Fruit fly (Drosophila melanogaster) whole organism, embryonic: ENCODE results near the gene CG14342.

Source experiments
- Adf1 ChIP-seq: fragments of 200-800 bp; sonication (Bioruptor generic); IDR thresholded peaks from 2 replicates; pipeline ENCODE4 v1.3.6; 2022; ENCODE audit warnings: missing biosample characterization, missing genetic modification characterization
- Asciz ChIP-seq: fragments of 200-800 bp; sonication (Bioruptor generic); optimal IDR thresholded peaks from 2 replicates; lab custom pipeline; 2017; ENCODE audit warnings: missing biosample characterization, mild to moderate bottlenecking, missing genetic modification characterization, missing genetic modification reagents
- B-H2 ChIP-seq: fragments of 200-800 bp; sonication (Bioruptor generic); optimal IDR thresholded peaks from 2 replicates; lab custom pipeline; 2018; ENCODE audit warnings: missing biosample characterization, mild to moderate bottlenecking, missing genetic modification characterization
- Bgb ChIP-seq: fragments of 200-800 bp; sonication (Bioruptor generic); IDR thresholded peaks from 2 replicates; pipeline ENCODE4 v1.3.6; 2022; ENCODE audit warnings: missing biosample characterization, missing genetic modification characterization; ENCODE audit not compliant: partially characterized antibody
- CG10321 ChIP-seq: fragments of 200-800 bp; sonication (Bioruptor generic); IDR thresholded peaks from 2 replicates; pipeline ENCODE4 v1.3.6; 2022; ENCODE audit warnings: missing biosample characterization, missing genetic modification characterization
- CG11085 ChIP-seq: fragments of 200-800 bp; sonication (Bioruptor generic); IDR thresholded peaks from 2 replicates; pipeline ENCODE4 v1.3.6; 2022; ENCODE audit warnings: missing biosample characterization, missing genetic modification characterization
- CG11695 ChIP-seq: fragments of 200-800 bp; sonication (Bioruptor generic); IDR thresholded peaks from 3 replicates; pipeline ENCODE4 v1.3.6; 2022; ENCODE audit warnings: missing biosample characterization, missing genetic modification characterization
- CG12219 ChIP-seq: fragments of 200-800 bp; sonication (Bioruptor generic); optimal IDR thresholded peaks from 3 replicates; lab custom pipeline; 2018; ENCODE audit warnings: missing biosample characterization, mild to moderate bottlenecking, missing genetic modification characterization
- CG12659 ChIP-seq: fragments of 200-800 bp; sonication (Bioruptor generic); optimal IDR thresholded peaks from 3 replicates; lab custom pipeline; 2017; ENCODE audit warnings: mild to moderate bottlenecking, missing biosample characterization, missing genetic modification reagents, missing genetic modification characterization
- CG12769 ChIP-seq: fragments of 200-800 bp; sonication (Bioruptor generic); optimal IDR thresholded peaks from 2 replicates; lab custom pipeline; 2019; ENCODE audit warnings: missing biosample characterization, mild to moderate bottlenecking, missing genetic modification characterization, moderate library complexity
- CG15696 ChIP-seq: fragments of 200-800 bp; sonication (Bioruptor generic); optimal IDR thresholded peaks from 2 replicates; lab custom pipeline; 2019; ENCODE audit warnings: missing biosample characterization, mild to moderate bottlenecking, missing genetic modification characterization, moderate library complexity
- CG1603 ChIP-seq: fragments of 200-800 bp; sonication (Bioruptor generic); optimal IDR thresholded peaks from 2 replicates; lab custom pipeline; 2019; ENCODE audit warnings: missing biosample characterization, mild to moderate bottlenecking, missing genetic modification characterization, moderate library complexity
- CG16863 ChIP-seq: fragments of 200-800 bp; sonication (Bioruptor generic); optimal IDR thresholded peaks from 3 replicates; lab custom pipeline; 2016; ENCODE audit warnings: missing biosample characterization, missing genetic modification characterization
- CG17361 ChIP-seq: fragments of 200-800 bp; sonication (Bioruptor generic); IDR thresholded peaks from 3 replicates; pipeline ENCODE4 v1.3.6; 2022; ENCODE audit warnings: missing biosample characterization, missing genetic modification characterization
- CG18619 ChIP-seq: fragments of 200-800 bp; sonication (Bioruptor generic); optimal IDR thresholded peaks from 3 replicates; lab custom pipeline; 2017; ENCODE audit warnings: missing biosample characterization, mild to moderate bottlenecking, missing genetic modification characterization
- CG31365 ChIP-seq: fragments of 200-800 bp; sonication (Bioruptor generic); optimal IDR thresholded peaks from 2 replicates; lab custom pipeline; 2018; ENCODE audit warnings: missing biosample characterization, mild to moderate bottlenecking, missing genetic modification characterization
- CG3726 ChIP-seq: fragments of 200-800 bp; sonication (Bioruptor generic); IDR thresholded peaks from 3 replicates; pipeline ENCODE4, ENCODE4 v1.3.6; 2022; ENCODE audit warnings: missing biosample characterization, missing genetic modification characterization
- CG4854 ChIP-seq: fragments of 200-800 bp; sonication (Bioruptor generic); optimal IDR thresholded peaks from 2 replicates; lab custom pipeline; 2016; ENCODE audit warnings: missing biosample characterization, missing genetic modification characterization, inconsistent platforms
- CG6791 ChIP-seq: fragments of 200-800 bp; sonication (Bioruptor generic); IDR thresholded peaks from 3 replicates; pipeline ENCODE4 v1.3.6; 2022; ENCODE audit warnings: missing biosample characterization, missing genetic modification characterization; ENCODE audit not compliant: partially characterized antibody
- CG7271 ChIP-seq: fragments of 200-800 bp; sonication (Bioruptor generic); optimal IDR thresholded peaks from 2 replicates; lab custom pipeline; 2018; ENCODE audit warnings: missing biosample characterization, mild to moderate bottlenecking, missing genetic modification characterization, moderate library complexity
- CG7556 ChIP-seq: fragments of 200-800 bp; sonication (Bioruptor generic); optimal IDR thresholded peaks from 2 replicates; lab custom pipeline; 2017; ENCODE audit warnings: missing biosample characterization, mild to moderate bottlenecking, missing genetic modification characterization
- CG7745 ChIP-seq: fragments of 200-800 bp; sonication (Bioruptor generic); optimal IDR thresholded peaks from 2 replicates; lab custom pipeline; 2018; ENCODE audit warnings: missing biosample characterization, mild to moderate bottlenecking, missing genetic modification characterization, moderate library complexity
- Doc2 ChIP-seq: fragments of 200-800 bp; sonication (Bioruptor generic); IDR thresholded peaks from 2 replicates; pipeline ENCODE4 v1.3.6; 2022; ENCODE audit warnings: missing biosample characterization, missing genetic modification characterization
- Dp ChIP-seq: fragments of 200-800 bp; sonication (Bioruptor generic); optimal IDR thresholded peaks from 2 replicates; lab custom pipeline; 2018; ENCODE audit warnings: missing biosample characterization, mild to moderate bottlenecking, missing genetic modification characterization, moderate library complexity
- Ets97D ChIP-seq: fragments of 200-800 bp; sonication (Bioruptor generic); optimal IDR thresholded peaks from 3 replicates; lab custom pipeline; 2016; ENCODE audit warnings: missing biosample characterization, missing genetic modification characterization
- H15 ChIP-seq: fragments of 200-800 bp; sonication (Bioruptor generic); IDR thresholded peaks from 3 replicates; pipeline ENCODE4 v1.3.6; 2022; ENCODE audit warnings: missing biosample characterization, missing genetic modification characterization
- MBD-R2 ChIP-seq: fragments of 200-800 bp; sonication (Bioruptor generic); IDR thresholded peaks from 2 replicates; pipeline ENCODE4 v1.3.6; 2022; ENCODE audit warnings: missing biosample characterization, missing genetic modification characterization
- Meics ChIP-seq: fragments of 200-800 bp; sonication (Bioruptor generic); optimal IDR thresholded peaks from 2 replicates; lab custom pipeline; 2017; ENCODE audit warnings: missing biosample characterization, mild to moderate bottlenecking, missing genetic modification characterization
- Opbp ChIP-seq: fragments of 200-800 bp; sonication (Bioruptor generic); IDR thresholded peaks from 3 replicates; pipeline ENCODE4 v1.3.6; 2022; ENCODE audit warnings: missing biosample characterization, missing genetic modification characterization; ENCODE audit not compliant: partially characterized antibody
- bab2 ChIP-seq: fragments of 200-800 bp; sonication (Bioruptor generic); optimal IDR thresholded peaks from 2 replicates; lab custom pipeline; 2016; ENCODE audit warnings: missing biosample characterization, missing genetic modification characterization
- bsh ChIP-seq, 2 experiments: fragments of 200-800 bp; sonication (Bioruptor generic); optimal IDR thresholded peaks; 2 replicates each; lab custom pipeline; 2017 to 2018; ENCODE audit warnings: mild to moderate bottlenecking in 2 of 2, missing biosample characterization in 2 of 2, missing genetic modification characterization in 2 of 2, moderate library complexity in 1 of 2
- cg ChIP-seq: fragments of 200-800 bp; sonication (Bioruptor generic); optimal IDR thresholded peaks from 3 replicates; lab custom pipeline; 2019; ENCODE audit warnings: missing biosample characterization, mild to moderate bottlenecking, missing genetic modification characterization, moderate library complexity
- gsb-n ChIP-seq: fragments of 200-800 bp; sonication (Bioruptor generic); optimal IDR thresholded peaks from 3 replicates; lab custom pipeline; 2018; ENCODE audit warnings: missing biosample characterization, mild to moderate bottlenecking, missing genetic modification characterization
- her ChIP-seq: fragments of 200-800 bp; sonication (Bioruptor generic); optimal IDR thresholded peaks from 2 replicates; lab custom pipeline; 2016; ENCODE audit warnings: missing biosample characterization, missing genetic modification characterization
- hkb ChIP-seq, 2 experiments: fragments of 200-800 bp in 1 of 2; fragments of >200 bp in 1 of 2; sonication (Bioruptor generic) in 1 of 2; IDR thresholded peaks in 1 of 2; optimal IDR thresholded peaks in 1 of 2; 2 replicates each; pipeline versions ENCODE4 v1.3.6 to Lab custom; 2017 to 2022; ENCODE audit warnings: missing biosample characterization in 1 of 2, missing genetic modification characterization in 1 of 2
- lab ChIP-seq: fragments of 200-800 bp; sonication (Bioruptor generic); optimal IDR thresholded peaks from 3 replicates; lab custom pipeline; 2017; ENCODE audit warnings: missing biosample characterization, missing genetic modification characterization, mild to moderate bottlenecking, moderate library complexity, missing genetic modification reagents
- lov ChIP-seq, 2 experiments: fragments of 200-800 bp in 1 of 2; fragments of >200 bp in 1 of 2; sonication (Bioruptor generic) in 1 of 2; IDR thresholded peaks in 1 of 2; optimal IDR thresholded peaks in 1 of 2; 2 replicates in 1 of 2; 3 replicates in 1 of 2; pipeline versions ENCODE4 v1.3.6 to Lab custom; 2017 to 2022; ENCODE audit warnings: missing biosample characterization in 1 of 2, missing genetic modification characterization in 1 of 2
- luna ChIP-seq: fragments of 200-800 bp; sonication (Bioruptor generic); optimal IDR thresholded peaks from 2 replicates; lab custom pipeline; 2016; ENCODE audit warnings: missing biosample characterization, missing genetic modification characterization
- maf-S ChIP-seq: fragments of 200-800 bp; sonication (Bioruptor generic); optimal IDR thresholded peaks from 2 replicates; lab custom pipeline; 2016; ENCODE audit warnings: missing biosample characterization, missing genetic modification characterization
- mirr ChIP-seq: fragments of 200-800 bp; sonication (Bioruptor generic); optimal IDR thresholded peaks from 3 replicates; lab custom pipeline; 2018; ENCODE audit warnings: missing biosample characterization, mild to moderate bottlenecking, missing genetic modification characterization
- rib ChIP-seq: fragments of 200-800 bp; sonication (Bioruptor generic); IDR thresholded peaks from 2 replicates; pipeline ENCODE4 v1.3.6; 2022; ENCODE audit warnings: missing biosample characterization, missing genetic modification characterization
- sc ChIP-seq, 3 experiments: fragments of >200 bp in 2 of 3; fragments of 200-800 bp in 1 of 3; sonication (Bioruptor generic) in 1 of 3; optimal IDR thresholded peaks; 2 replicates in 2 of 3; 3 replicates in 1 of 3; lab custom pipeline; 2017; ENCODE audit warnings: mild to moderate bottlenecking in 1 of 3, missing biosample characterization in 1 of 3, missing genetic modification characterization in 1 of 3, missing genetic modification reagents in 1 of 3
- schlank ChIP-seq: fragments of 200-800 bp; sonication (Bioruptor generic); optimal IDR thresholded peaks from 2 replicates; lab custom pipeline; 2018; ENCODE audit warnings: missing biosample characterization, mild to moderate bottlenecking, missing genetic modification characterization
- sens-2 ChIP-seq: fragments of 200-800 bp; sonication (Bioruptor generic); IDR thresholded peaks from 2 replicates; pipeline ENCODE4 v1.3.6; 2022; ENCODE audit warnings: missing biosample characterization, missing genetic modification characterization
- sim ChIP-seq: fragments of 200-800 bp; sonication (Bioruptor generic); IDR thresholded peaks from 2 replicates; pipeline ENCODE4 v1.3.6; 2022; ENCODE audit warnings: missing biosample characterization, missing genetic modification characterization
- twi ChIP-seq: fragments of 200-800 bp; optimal IDR thresholded peaks from 2 replicates; lab custom pipeline; 2019; ENCODE audit warnings: missing biosample characterization, mild to moderate bottlenecking, missing genetic modification characterization, moderate library complexity
- tx ChIP-seq: fragments of 200-800 bp; sonication (Bioruptor generic); optimal IDR thresholded peaks from 2 replicates; lab custom pipeline; 2016; ENCODE audit warnings: missing biosample characterization, missing genetic modification characterization
- vfl ChIP-seq: fragments of 200-800 bp; sonication (Bioruptor generic); optimal IDR thresholded peaks from 2 replicates; lab custom pipeline; 2016; ENCODE audit warnings: missing biosample characterization, missing genetic modification characterization

The CG14342 gene

dm6 chr2L:1172704-1173107 is 31.3 kb upstream of the CG14342 start, which contains the start of the genes Charon and CG4887:
Gene Charon, minus strand, starts transcription at chr2L:1172805.
Gene CG4887, plus strand, starts transcription at chr2L:1173009.
- TF ChIP-seq vfl (GFP tag; lab: Kevin White, UChicago) (peak; percentile 80), hkb (optimal IDR thresholded peaks at IDR 0.05; lab: Kevin White, UChicago) (no peak), hkb (GFP tag; IDR thresholded peaks at IDR 0.05; lab: Robert Waterston, UW) (peak; percentile 76), Ets97D (GFP tag; lab: Kevin White, UChicago) (peak; percentile 81), CG15696 (tag; lab: Kevin White, UChicago) (peak; percentile 87), sc (optimal IDR thresholded peaks at IDR 0.05; lab: Kevin White, UChicago) (no peak), sc (GFP tag; optimal IDR thresholded peaks at IDR 0.05; lab: Kevin White, UChicago) (no peak), CG10321 (GFP tag; lab: Robert Waterston, UW) (no peak), Adf1 (GFP tag; lab: Robert Waterston, UW) (peak; percentile 43; the same call in 1 of the 2 replicates), Asciz (no peak), twi (tag; lab: Kevin White, UChicago) (peak; percentile 70), CG18619 (peak; percentile 66), MBD-R2 (GFP tag; lab: Robert Waterston, UW) (peak; percentile 89), her (GFP tag; lab: Kevin White, UChicago) (peak; percentile 27), sens-2 (GFP tag; lab: Robert Waterston, UW) (no peak), Meics (GFP tag; lab: Kevin White, UChicago) (peak; percentile 75), sim (no peak), B-H2 (GFP tag; lab: Kevin White, UChicago) (peak; percentile 89), CG11085 (peak; percentile 74), CG12659 (GFP tag; lab: Kevin White, UChicago) (peak; percentile 88), CG7271 (tag; lab: Kevin White, UChicago) (peak; percentile 35), CG7556 (GFP tag; lab: Kevin White, UChicago) (no peak), schlank (tag; lab: Kevin White, UChicago) (peak; percentile 46), Bgb (GFP tag; lab: Robert Waterston, UW) (peak; percentile 63), CG7745 (tag; lab: Kevin White, UChicago) (no peak), CG11695 (GFP tag; lab: Robert Waterston, UW) (peak; percentile 41; the same call in 1 of the 3 replicates), gsb-n (tag; lab: Kevin White, UChicago) (no peak), maf-S (GFP tag; lab: Kevin White, UChicago) (peak; percentile 79), CG12219 (GFP tag; lab: Kevin White, UChicago) (no peak), cg (GFP tag; lab: Kevin White, UChicago) (no peak), CG3726 (GFP tag; lab: Robert Waterston, UW) (no peak; the same call in 1 of the 3 replicates), bab2 (GFP tag; lab: Kevin White, UChicago) (peak; percentile 89), lov (optimal IDR thresholded peaks at IDR 0.05; lab: Kevin White, UChicago) (no peak), lov (GFP tag; IDR thresholded peaks at IDR 0.05; lab: Robert Waterston, UW) (peak; percentile 49; the same call in 1 of the 3 replicates), CG1603 (no peak), CG17361 (GFP tag; lab: Robert Waterston, UW) (no peak; the same call in 2 of the 3 replicates), CG31365 (tag; lab: Kevin White, UChicago) (no peak), Doc2 (GFP tag; lab: Robert Waterston, UW) (0 out of 2 replicates have a peak, but pooled peaks have one; percentile 41), H15 (GFP tag; lab: Robert Waterston, UW) (peak; percentile 72; the same call in 1 of the 3 replicates), tx (GFP tag; lab: Kevin White, UChicago) (peak; percentile 79), mirr (GFP tag; lab: Kevin White, UChicago) (peak; percentile 5), CG4854 (GFP tag; lab: Kevin White, UChicago) (peak; percentile 74), CG12769 (tag; lab: Kevin White, UChicago) (no peak), lab (GFP tag; lab: Kevin White, UChicago) (no peak), luna (GFP tag; lab: Kevin White, UChicago) (peak; percentile 55), CG6791 (GFP tag; lab: Robert Waterston, UW) (0 out of 3 replicates have a peak, but pooled peaks have one; percentile 37), Opbp (GFP tag; lab: Robert Waterston, UW) (0 out of 3 replicates have a peak, but pooled peaks have one; percentile 51), rib (GFP tag; lab: Robert Waterston, UW) (peak; percentile 66), Dp (peak; percentile 33), bsh (GFP tag; optimal IDR thresholded peaks at IDR 0.05; lab: Kevin White, UChicago) (peak in 1 of 2 experiments; percentile 79), CG16863 (peak; percentile 84)
